In the genomic region with DNA sequence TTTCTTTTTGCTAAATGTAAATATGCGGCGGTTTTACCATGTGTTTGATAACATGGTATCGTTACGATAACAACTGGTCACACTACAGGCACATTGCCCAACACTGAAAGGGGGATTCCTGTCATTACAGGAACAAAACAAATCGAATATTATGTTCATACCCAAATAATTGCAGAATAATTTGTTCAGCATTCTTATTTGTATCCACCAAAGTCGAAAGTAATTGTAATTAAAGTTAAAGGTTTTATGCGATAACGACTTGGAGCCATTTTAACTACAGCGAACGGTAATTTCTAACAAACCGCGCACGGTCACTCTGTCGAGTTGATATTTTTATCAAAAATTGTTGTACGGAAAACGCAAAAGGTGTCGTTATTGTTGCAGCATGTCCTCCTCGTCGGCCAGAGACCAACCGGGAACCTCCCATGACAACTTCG, we compare ENCODE assay signal across 1 fruit fly cellular context.
TF ChIP-seq lines count a peak whose summit lies in the region.

A gene (minus strand): TSS at position 72 of the 437 bp plus-strand sequence.
A gene (plus strand): TSS at position 296 of the 437 bp plus-strand sequence.

TF ChIP-seq in whole organism, embryonic, 481 proteins besides CTCF, POLR2A, EP300 and RAD21 (continued from another document and continues in another):
- peak; percentile 68 for TF ChIP-seq CG14441 (GFP tag; IDR thresholded peaks at IDR 0.05; lab: Robert Waterston, UW)
- peak; percentile 85 for TF ChIP-seq row (GFP tag; IDR thresholded peaks at IDR 0.05; lab: Robert Waterston, UW)
- TF ChIP-seq CG12299 (tag; optimal IDR thresholded peaks at IDR 0.05; lab: Kevin White, UChicago): peak; percentile 55
- TF ChIP-seq Dp (GFP tag; optimal IDR thresholded peaks at IDR 0.05; lab: Kevin White, UChicago): peak; percentile 49
- TF ChIP-seq ftz-f1 (GFP tag; optimal IDR thresholded peaks at IDR 0.05; lab: Kevin White, UChicago): peak; percentile 25
- peak; percentile 49 for TF ChIP-seq Dref (GFP tag; IDR thresholded peaks at IDR 0.05; lab: Robert Waterston, UW)
- no peak for TF ChIP-seq NFAT (GFP tag; IDR thresholded peaks at IDR 0.05; lab: Robert Waterston, UW)
- peak; percentile 10 for TF ChIP-seq Atf-2 (GFP tag; optimal IDR thresholded peaks at IDR 0.05; lab: Kevin White, UChicago)
- peak; percentile 70 for TF ChIP-seq CG4820 (GFP tag; optimal IDR thresholded peaks at IDR 0.05; lab: Kevin White, UChicago)
- peak; percentile 27 for TF ChIP-seq D19B (GFP tag; optimal IDR thresholded peaks at IDR 0.05; lab: Kevin White, UChicago)
- TF ChIP-seq Oaz (GFP tag; IDR thresholded peaks at IDR 0.05; lab: Robert Waterston, UW): no peak
- peak; percentile 55 for TF ChIP-seq H2.0 (GFP tag; IDR thresholded peaks at IDR 0.05; lab: Robert Waterston, UW)
- peak; percentile 63 for TF ChIP-seq CG6689 (GFP tag; IDR thresholded peaks at IDR 0.05; lab: Robert Waterston, UW)
- peak; percentile 66 for TF ChIP-seq NK7.1 (GFP tag; optimal IDR thresholded peaks at IDR 0.05; lab: Kevin White, UChicago)
- peak; percentile 76 for TF ChIP-seq Meics (GFP tag; optimal IDR thresholded peaks at IDR 0.05; lab: Kevin White, UChicago)
- TF ChIP-seq CG1529 (GFP tag; optimal IDR thresholded peaks at IDR 0.05; lab: Kevin White, UChicago): peak; percentile 24
- no peak for TF ChIP-seq Dip2 (GFP tag; IDR thresholded peaks at IDR 0.05; lab: Robert Waterston, UW)
- peak; percentile 58 for TF ChIP-seq CG7556 (GFP tag; optimal IDR thresholded peaks at IDR 0.05; lab: Kevin White, UChicago)
- peak in 1 of 2 experiments; percentile 25 for TF ChIP-seq Eip74EF (GFP tag; optimal IDR thresholded peaks at IDR 0.05; lab: Kevin White, UChicago)
- TF ChIP-seq Dll (GFP tag; IDR thresholded peaks at IDR 0.05; lab: Robert Waterston, UW; ENCODE audit: partially characterized antibody): peak; percentile 61; the same call in 2 of the 4 replicates
- TF ChIP-seq HLH4C (GFP tag; IDR thresholded peaks at IDR 0.05; lab: Robert Waterston, UW; ENCODE audit: partially characterized antibody): no peak; the same call in 2 of the 3 replicates
- TF ChIP-seq Camta (GFP tag; optimal IDR thresholded peaks at IDR 0.05; lab: Kevin White, UChicago): peak; percentile 78
- TF ChIP-seq Elba2 (GFP tag; optimal IDR thresholded peaks at IDR 0.05; lab: Kevin White, UChicago): peak; percentile 61
- peak; percentile 84 for TF ChIP-seq Antp (GFP tag; optimal IDR thresholded peaks at IDR 0.05; lab: Kevin White, UChicago)
- peak; percentile 50 for TF ChIP-seq CG16813 (GFP tag; IDR thresholded peaks at IDR 0.05; lab: Robert Waterston, UW; ENCODE audit: partially characterized antibody)
- peak; percentile 97 for TF ChIP-seq Ets65A (GFP tag; lab: Kevin White, UChicago)
- TF ChIP-seq amos (GFP tag; IDR thresholded peaks at IDR 0.05; lab: Robert Waterston, UW; ENCODE audit: partially characterized antibody): peak; percentile 33; the same call in 1 of the 2 replicates
- TF ChIP-seq CG10267 (tag; optimal IDR thresholded peaks at IDR 0.05; lab: Kevin White, UChicago): peak; percentile 99
- TF ChIP-seq Doc3 (GFP tag; IDR thresholded peaks at IDR 0.05; lab: Robert Waterston, UW; ENCODE audit: partially characterized antibody): 0 out of 3 replicates have a peak, but pooled peaks have one; percentile 27
- peak; percentile 75 for TF ChIP-seq Rfx (GFP tag; IDR thresholded peaks at IDR 0.05; lab: Robert Waterston, UW)
- TF ChIP-seq CG10959 (GFP tag; IDR thresholded peaks at IDR 0.05; lab: Robert Waterston, UW): peak; percentile 23; the same call in 1 of the 2 replicates
- peak; percentile 23 for TF ChIP-seq kni (GFP tag; optimal IDR thresholded peaks at IDR 0.05; lab: Kevin White, UChicago)
- TF ChIP-seq cg (GFP tag; optimal IDR thresholded peaks at IDR 0.05; lab: Kevin White, UChicago): no peak
- TF ChIP-seq Hsf (GFP tag; optimal IDR thresholded peaks at IDR 0.05; lab: Kevin White, UChicago): peak; percentile 87
- TF ChIP-seq H15 (GFP tag; IDR thresholded peaks at IDR 0.05; lab: Robert Waterston, UW): no peak
- peak; percentile 71 for TF ChIP-seq sd (tag; optimal IDR thresholded peaks at IDR 0.05; lab: Kevin White, UChicago)
- peak; percentile 60 for TF ChIP-seq sisA (GFP tag; IDR thresholded peaks at IDR 0.05; lab: Robert Waterston, UW)
- TF ChIP-seq CG30431 (GFP tag; optimal IDR thresholded peaks at IDR 0.05; lab: Kevin White, UChicago): peak; percentile 46
- TF ChIP-seq CG30020 (tag; optimal IDR thresholded peaks at IDR 0.05; lab: Kevin White, UChicago): peak; percentile 75
- TF ChIP-seq CG17186 (GFP tag; optimal IDR thresholded peaks at IDR 0.05; lab: Kevin White, UChicago): peak; percentile 80
- TF ChIP-seq CG7963 (GFP tag; IDR thresholded peaks at IDR 0.05; lab: Robert Waterston, UW; ENCODE audit: partially characterized antibody): no peak
- TF ChIP-seq chm (GFP tag; IDR thresholded peaks at IDR 0.05; lab: Robert Waterston, UW): no peak
- TF ChIP-seq jing (GFP tag; optimal IDR thresholded peaks at IDR 0.05; lab: Kevin White, UChicago): no peak
- TF ChIP-seq pfk (GFP tag; optimal IDR thresholded peaks at IDR 0.05; lab: Kevin White, UChicago): no peak
- TF ChIP-seq CG2875 (GFP tag; optimal IDR thresholded peaks at IDR 0.05; lab: Kevin White, UChicago): peak; percentile 43
- peak; percentile 86 for TF ChIP-seq chn (GFP tag; optimal IDR thresholded peaks at IDR 0.05; lab: Kevin White, UChicago)
- no peak for TF ChIP-seq Sry-β (GFP tag; optimal IDR thresholded peaks at IDR 0.05; lab: Kevin White, UChicago)
- TF ChIP-seq trh (GFP tag; optimal IDR thresholded peaks at IDR 0.05; lab: Kevin White, UChicago): peak; percentile 41
- TF ChIP-seq Oli (tag; optimal IDR thresholded peaks at IDR 0.05; lab: Kevin White, UChicago): peak; percentile 35
- peak; percentile 53 for TF ChIP-seq CG13123 (GFP tag; optimal IDR thresholded peaks at IDR 0.05; lab: Kevin White, UChicago)
- TF ChIP-seq CG14050 (GFP tag; IDR thresholded peaks at IDR 0.05; lab: Robert Waterston, UW): no peak
- TF ChIP-seq CG10431 (GFP tag; optimal IDR thresholded peaks at IDR 0.05; lab: Kevin White, UChicago): no peak
- TF ChIP-seq CG4707 (GFP tag; optimal IDR thresholded peaks at IDR 0.05; lab: Kevin White, UChicago): peak; percentile 17
- peak; percentile 72; the same call in 2 of the 3 replicates for TF ChIP-seq zfh1 (GFP tag; IDR thresholded peaks at IDR 0.05; lab: Robert Waterston, UW)
- no peak for TF ChIP-seq CG17612 (GFP tag; IDR thresholded peaks at IDR 0.05; lab: Robert Waterston, UW)
- TF ChIP-seq CG2129 (GFP tag; IDR thresholded peaks at IDR 0.05; lab: Robert Waterston, UW; ENCODE audit: partially characterized antibody): 0 out of 2 replicates have a peak, but pooled peaks have one; percentile 19
- peak; percentile 74 for TF ChIP-seq grau (tag; optimal IDR thresholded peaks at IDR 0.05; lab: Kevin White, UChicago)
- no peak for TF ChIP-seq dan (GFP tag; IDR thresholded peaks at IDR 0.05; lab: Robert Waterston, UW)
- TF ChIP-seq B-H1 (GFP tag; IDR thresholded peaks at IDR 0.05; lab: Robert Waterston, UW): no peak
- TF ChIP-seq CG5245 (GFP tag; optimal IDR thresholded peaks at IDR 0.05; lab: Kevin White, UChicago): peak; percentile 42
- peak; percentile 77 for TF ChIP-seq Dad (GFP tag; optimal IDR thresholded peaks at IDR 0.05; lab: Kevin White, UChicago)
- peak; percentile 21 for TF ChIP-seq cwo (GFP tag; optimal IDR thresholded peaks at IDR 0.05; lab: Kevin White, UChicago)
- TF ChIP-seq CG1832 (GFP tag; optimal IDR thresholded peaks at IDR 0.05; lab: Kevin White, UChicago): no peak
- peak; percentile 74 for TF ChIP-seq CG9876 (GFP tag; optimal IDR thresholded peaks at IDR 0.05; lab: Kevin White, UChicago)
- TF ChIP-seq Hmr (GFP tag; optimal IDR thresholded peaks at IDR 0.05; lab: Kevin White, UChicago): peak; percentile 83
- TF ChIP-seq CG12104 (GFP tag; optimal IDR thresholded peaks at IDR 0.05; lab: Kevin White, UChicago): peak; percentile 27
- TF ChIP-seq CG11398 (GFP tag; optimal IDR thresholded peaks at IDR 0.05; lab: Kevin White, UChicago): peak; percentile 64
- TF ChIP-seq NfI (GFP tag; optimal IDR thresholded peaks at IDR 0.05; lab: Kevin White, UChicago): peak; percentile 66
- TF ChIP-seq sr (GFP tag; IDR thresholded peaks at IDR 0.05; lab: Robert Waterston, UW): no peak
- TF ChIP-seq Tbp (GFP tag; optimal IDR thresholded peaks at IDR 0.05; lab: Kevin White, UChicago): no peak
- peak; percentile 73 for TF ChIP-seq ERR (GFP tag; optimal IDR thresholded peaks at IDR 0.05; lab: Kevin White, UChicago)
- 0 out of 3 replicates have a peak, but pooled peaks have one; percentile 25 for TF ChIP-seq Optix (GFP tag; IDR thresholded peaks at IDR 0.05; lab: Robert Waterston, UW)
- TF ChIP-seq Sox100B (GFP tag; optimal IDR thresholded peaks at IDR 0.05; lab: Kevin White, UChicago): peak; percentile 49
- TF ChIP-seq CG10462 (GFP tag; optimal IDR thresholded peaks at IDR 0.05; lab: Kevin White, UChicago): peak; percentile 71
- no peak for TF ChIP-seq D (optimal IDR thresholded peaks at IDR 0.05; lab: Kevin White, UChicago)
- TF ChIP-seq D (GFP tag; optimal IDR thresholded peaks at IDR 0.05; lab: Kevin White, UChicago): no peak
- no peak; the same call in 2 of the 3 replicates for TF ChIP-seq CG7357 (GFP tag; IDR thresholded peaks at IDR 0.05; lab: Robert Waterston, UW)
- peak; percentile 94 for TF ChIP-seq gfzf (GFP tag; optimal IDR thresholded peaks at IDR 0.05; lab: Kevin White, UChicago)
- peak; percentile 92 for TF ChIP-seq MBD-R2 (GFP tag; IDR thresholded peaks at IDR 0.05; lab: Robert Waterston, UW)
- no peak for TF ChIP-seq CG3407 (GFP tag; optimal IDR thresholded peaks at IDR 0.05; lab: Kevin White, UChicago)
- peak; percentile 93 for TF ChIP-seq Sin3A (optimal IDR thresholded peaks at IDR 0.05; lab: Kevin White, UChicago)
- TF ChIP-seq CG7745 (tag; optimal IDR thresholded peaks at IDR 0.05; lab: Kevin White, UChicago): no peak
- TF ChIP-seq al (GFP tag; IDR thresholded peaks at IDR 0.05; lab: Robert Waterston, UW): peak; percentile 50
- TF ChIP-seq shn (GFP tag; optimal IDR thresholded peaks at IDR 0.05; lab: Kevin White, UChicago): peak; percentile 83
- peak; percentile 56 for TF ChIP-seq CG8388 (GFP tag; optimal IDR thresholded peaks at IDR 0.05; lab: Kevin White, UChicago)
- TF ChIP-seq dmrt99B (tag; optimal IDR thresholded peaks at IDR 0.05; lab: Kevin White, UChicago): peak; percentile 46
- TF ChIP-seq CHES-1-like (GFP tag; optimal IDR thresholded peaks at IDR 0.05; lab: Kevin White, UChicago): peak; percentile 90
- peak; percentile 64 for TF ChIP-seq Neu2 (GFP tag; optimal IDR thresholded peaks at IDR 0.05; lab: Kevin White, UChicago; ENCODE audit: borderline replicate concordance)
- TF ChIP-seq Jarid2 (GFP tag; optimal IDR thresholded peaks at IDR 0.05; lab: Kevin White, UChicago): no peak
- TF ChIP-seq scrt (GFP tag; optimal IDR thresholded peaks at IDR 0.05; lab: Kevin White, UChicago): no peak
- TF ChIP-seq pita (GFP tag; optimal IDR thresholded peaks at IDR 0.05; lab: Kevin White, UChicago): no peak
- peak; percentile 66 for TF ChIP-seq CG9727 (GFP tag; optimal IDR thresholded peaks at IDR 0.05; lab: Kevin White, UChicago)
- peak; percentile 73 for TF ChIP-seq CG10654 (GFP tag; optimal IDR thresholded peaks at IDR 0.05; lab: Kevin White, UChicago)
- TF ChIP-seq schlank (tag; optimal IDR thresholded peaks at IDR 0.05; lab: Kevin White, UChicago): peak; percentile 30
- no peak for TF ChIP-seq sim (GFP tag; IDR thresholded peaks at IDR 0.05; lab: Robert Waterston, UW)
- TF ChIP-seq ewg (GFP tag; optimal IDR thresholded peaks at IDR 0.05; lab: Kevin White, UChicago): peak; percentile 68
- peak; percentile 100 for TF ChIP-seq wek (GFP tag; optimal IDR thresholded peaks at IDR 0.05; lab: Kevin White, UChicago)
- TF ChIP-seq CG17361 (GFP tag; IDR thresholded peaks at IDR 0.05; lab: Robert Waterston, UW): peak; percentile 79
- peak; percentile 46 for TF ChIP-seq ab (GFP tag; optimal IDR thresholded peaks at IDR 0.05; lab: Kevin White, UChicago)
- no peak for TF ChIP-seq CG10274 (GFP tag; optimal IDR thresholded peaks at IDR 0.05; lab: Kevin White, UChicago)
- TF ChIP-seq CkIIα-i1 (GFP tag; IDR thresholded peaks at IDR 0.05; lab: Robert Waterston, UW): no peak
- TF ChIP-seq CG4424 (GFP tag; optimal IDR thresholded peaks at IDR 0.05; lab: Kevin White, UChicago): peak; percentile 75
- no peak for TF ChIP-seq bowl (GFP tag; IDR thresholded peaks at IDR 0.05; lab: Robert Waterston, UW)
- TF ChIP-seq CG11085 (GFP tag; IDR thresholded peaks at IDR 0.05; lab: Robert Waterston, UW): no peak
- no peak for TF ChIP-seq HLHmδ (GFP tag; optimal IDR thresholded peaks at IDR 0.05; lab: Kevin White, UChicago)
- TF ChIP-seq salm (tag; optimal IDR thresholded peaks at IDR 0.05; lab: Kevin White, UChicago): peak; percentile 41
- peak; percentile 53 for TF ChIP-seq Lhr (GFP tag; optimal IDR thresholded peaks at IDR 0.05; lab: Kevin White, UChicago)
- peak; percentile 59 for TF ChIP-seq disco-r (GFP tag; optimal IDR thresholded peaks at IDR 0.05; lab: Kevin White, UChicago)
- no peak for TF ChIP-seq CG6654 (GFP tag; optimal IDR thresholded peaks at IDR 0.05; lab: Kevin White, UChicago)
- TF ChIP-seq bsh (GFP tag; optimal IDR thresholded peaks at IDR 0.05; lab: Kevin White, UChicago): peak in 1 of 2 experiments; percentile 76
- TF ChIP-seq CG9609 (GFP tag; optimal IDR thresholded peaks at IDR 0.05; lab: Kevin White, UChicago): peak; percentile 76
- TF ChIP-seq CG18476 (GFP tag; optimal IDR thresholded peaks at IDR 0.05; lab: Kevin White, UChicago): peak; percentile 46
- no peak for TF ChIP-seq CG14965 (GFP tag; optimal IDR thresholded peaks at IDR 0.05; lab: Kevin White, UChicago; ENCODE audit: borderline replicate concordance)
- peak; percentile 67 for TF ChIP-seq Fer3 (tag; optimal IDR thresholded peaks at IDR 0.05; lab: Kevin White, UChicago)
- peak; percentile 81 for TF ChIP-seq CG17829 (tag; optimal IDR thresholded peaks at IDR 0.05; lab: Kevin White, UChicago)
- peak; percentile 90 for TF ChIP-seq lilli (GFP tag; optimal IDR thresholded peaks at IDR 0.05; lab: Kevin White, UChicago)
- TF ChIP-seq kay (GFP tag; optimal IDR thresholded peaks at IDR 0.05; lab: Kevin White, UChicago): peak; percentile 47
- TF ChIP-seq ro (GFP tag; IDR thresholded peaks at IDR 0.05; lab: Robert Waterston, UW): no peak
- TF ChIP-seq twi (tag; optimal IDR thresholded peaks at IDR 0.05; lab: Kevin White, UChicago): peak; percentile 85
- TF ChIP-seq CG3163 (GFP tag; optimal IDR thresholded peaks at IDR 0.05; lab: Kevin White, UChicago): peak; percentile 47
- TF ChIP-seq ase (GFP tag; IDR thresholded peaks at IDR 0.05; lab: Robert Waterston, UW): 0 out of 3 replicates have a peak, but pooled peaks have one; percentile 11
- TF ChIP-seq nerfin-1 (tag; optimal IDR thresholded peaks at IDR 0.05; lab: Kevin White, UChicago): peak; percentile 64
- peak; percentile 78 for TF ChIP-seq CG8944 (GFP tag; optimal IDR thresholded peaks at IDR 0.05; lab: Kevin White, UChicago)
- TF ChIP-seq CG3281 (GFP tag; optimal IDR thresholded peaks at IDR 0.05; lab: Kevin White, UChicago): peak; percentile 70
